Fruit fly (Drosophila melanogaster): ENCODE measurements around the gene GstO1.
A peak's percentile ranks its signal among the peaks of the same experiment; 100 is the strongest.

GstO1 gene

DNA sequence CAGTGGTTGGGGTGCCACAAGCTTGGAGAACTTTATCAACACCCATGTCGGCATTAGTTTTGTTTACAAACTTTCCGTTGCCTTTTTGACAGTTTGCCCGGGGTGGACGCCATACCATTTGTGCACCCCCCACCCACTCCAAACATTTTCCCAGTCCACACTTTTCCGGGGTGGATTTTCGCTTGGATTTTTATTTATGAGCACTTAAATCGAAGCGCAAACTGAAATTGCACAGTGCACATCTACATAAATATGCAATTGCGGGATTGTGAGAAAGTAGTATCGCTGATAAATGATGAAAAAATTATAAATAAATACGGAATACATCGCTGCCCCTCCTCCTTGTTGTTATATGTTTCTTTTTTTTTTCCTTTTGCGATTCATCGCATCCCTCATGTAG is 15.8 kb upstream of the GstO1 start:
- TF ChIP-seq nerfin-1 (tag; optimal IDR thresholded peaks at IDR 0.05) = peak; percentile 51
- TF ChIP-seq pros (GFP tag; optimal IDR thresholded peaks at IDR 0.05) = peak; percentile 51
- TF ChIP-seq Lpt (GFP tag; optimal IDR thresholded peaks at IDR 0.05) = no peak

DNA sequence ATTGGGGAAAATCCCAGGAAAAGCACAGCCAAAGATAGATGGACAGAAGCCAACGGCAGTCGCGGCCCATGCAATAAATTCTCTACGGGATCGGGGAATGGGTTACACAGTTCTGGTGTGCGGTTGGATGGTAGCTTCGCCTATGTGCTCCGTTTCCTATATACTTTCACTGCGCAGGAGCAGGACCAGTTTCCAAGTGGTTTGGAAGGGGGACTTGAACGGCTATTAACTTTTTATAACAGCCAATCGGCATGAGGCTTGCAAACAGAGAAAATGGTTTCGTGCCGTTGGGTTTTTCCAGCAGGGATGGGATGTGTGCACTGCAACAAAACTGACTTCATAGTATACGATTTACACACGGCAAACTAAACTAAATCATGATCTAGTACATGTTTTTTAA is 13.7 kb upstream of the GstO1 start:
- no peak for TF ChIP-seq CG14014 (GFP tag; IDR thresholded peaks at IDR 0.05)
- no peak for TF ChIP-seq CG8388 (GFP tag; optimal IDR thresholded peaks at IDR 0.05)
- TF ChIP-seq CG8765 (GFP tag; IDR thresholded peaks at IDR 0.05) = no peak
- 0 out of 2 replicates have a peak, but pooled peaks have one; percentile 9 for TF ChIP-seq bbx (GFP tag; IDR thresholded peaks at IDR 0.05; ENCODE audit: partially characterized antibody)
- TF ChIP-seq ewg (GFP tag; optimal IDR thresholded peaks at IDR 0.05) = peak; percentile 64
- peak; percentile 88 for TF ChIP-seq Nf-YB (GFP tag; optimal IDR thresholded peaks at IDR 0.05)
- TF ChIP-seq croc (GFP tag; conservative IDR thresholded peaks at IDR 0.05) = no peak
- no peak for TF ChIP-seq dm (GFP tag; optimal IDR thresholded peaks at IDR 0.05)
- TF ChIP-seq CrebB (tag; optimal IDR thresholded peaks at IDR 0.05) = no peak
- no peak for TF ChIP-seq gem (tag; optimal IDR thresholded peaks at IDR 0.05)
- TF ChIP-seq salm (tag; optimal IDR thresholded peaks at IDR 0.05) = no peak
- TF ChIP-seq Nf-YC (tag; optimal IDR thresholded peaks at IDR 0.05) = peak; percentile 95

DNA sequence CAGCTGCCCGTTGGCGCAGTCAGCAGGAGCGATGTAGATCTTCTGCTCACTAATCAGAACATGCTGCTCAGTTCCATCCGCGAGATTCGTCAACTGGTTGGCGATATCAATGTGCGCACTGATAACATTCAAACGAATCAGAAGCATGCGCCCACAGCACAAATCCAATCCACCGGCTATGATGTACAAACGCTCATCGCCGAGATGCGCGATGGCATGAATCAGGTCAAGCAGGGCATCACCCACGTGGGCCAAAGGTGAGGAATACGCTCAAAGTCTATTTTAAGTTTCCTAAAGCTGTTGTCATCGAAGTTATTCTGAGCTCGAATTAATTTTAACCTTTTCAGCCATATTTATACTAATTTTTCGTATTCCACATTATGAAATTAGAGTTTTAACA is 11.7 kb upstream of the GstO1 start:
- TF ChIP-seq CHES-1-like (GFP tag; optimal IDR thresholded peaks at IDR 0.05) = no peak
- TF ChIP-seq ken (GFP tag; IDR thresholded peaks at IDR 0.05) = 0 out of 3 replicates have a peak, but pooled peaks have one; percentile 11
- no peak for TF ChIP-seq CG6765 (GFP tag; optimal IDR thresholded peaks at IDR 0.05)
- peak in 1 of 2 experiments; percentile 54 for TF ChIP-seq Hr78 (GFP tag; optimal IDR thresholded peaks at IDR 0.05)
- TF ChIP-seq Jarid2 (GFP tag; optimal IDR thresholded peaks at IDR 0.05) = no peak
- no peak for TF ChIP-seq CG30403 (GFP tag; optimal IDR thresholded peaks at IDR 0.05)
- no peak for TF ChIP-seq kay (GFP tag; optimal IDR thresholded peaks at IDR 0.05)
- TF ChIP-seq oc (tag; optimal IDR thresholded peaks at IDR 0.05) = no peak

DNA sequence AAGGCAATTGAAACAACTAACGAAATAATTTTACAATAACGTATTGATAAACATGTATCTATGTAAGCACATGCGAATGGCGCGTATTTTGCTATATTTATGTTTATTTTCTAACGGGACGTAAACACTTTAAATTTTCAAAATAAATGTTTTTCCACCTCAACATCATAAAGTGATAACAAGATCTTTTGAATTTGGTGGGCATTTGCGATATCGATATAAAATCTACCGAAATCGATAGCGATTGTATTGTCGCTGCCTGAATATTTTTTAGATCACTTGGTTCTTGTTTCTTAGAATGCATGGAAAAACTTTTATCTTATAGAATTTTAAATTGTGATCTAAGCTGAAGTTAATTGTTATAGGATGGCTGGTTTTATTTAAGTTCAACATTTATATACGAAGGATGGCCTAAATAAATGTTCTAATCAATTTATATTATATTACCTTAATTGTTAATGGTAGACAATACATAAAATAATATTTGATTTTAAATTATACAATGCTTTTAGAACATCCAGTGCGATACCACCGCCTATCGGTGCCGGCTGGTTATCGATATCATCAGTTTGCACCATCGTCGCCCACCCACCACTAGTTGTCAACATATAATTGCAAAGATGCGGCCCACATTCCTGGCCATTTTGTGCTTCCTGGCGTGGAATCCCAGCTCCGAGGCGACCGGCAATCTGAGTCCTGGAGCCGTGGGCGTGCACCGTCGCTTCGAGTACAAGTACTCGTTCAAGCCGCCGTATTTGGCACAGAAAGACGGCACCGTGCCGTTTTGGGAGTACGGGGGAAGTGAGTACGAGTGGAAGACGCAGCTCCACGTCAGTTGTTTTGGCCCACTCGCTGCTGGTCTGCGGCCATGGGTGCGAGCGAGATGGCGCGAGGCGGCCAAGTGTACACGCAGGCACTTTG is 10.0 kb upstream of the GstO1 start, which contains the start of gene ergic53:
Gene ergic53 (plus strand): TSS at position 592 of the 921 bp plus-strand sequence.
- TF ChIP-seq CG14965 (GFP tag; optimal IDR thresholded peaks at IDR 0.05; ENCODE audit: borderline replicate concordance) (no peak), CG18764 (GFP tag; optimal IDR thresholded peaks at IDR 0.05) (no peak), Sry-δ (GFP tag; optimal IDR thresholded peaks at IDR 0.05) (peak; percentile 79), CG10321 (GFP tag; IDR thresholded peaks at IDR 0.05) (peak; percentile 28; the same call in 1 of the 2 replicates), knrl (GFP tag; IDR thresholded peaks at IDR 0.05; ENCODE audit: partially characterized antibody) (peak; percentile 66; the same call in 2 of the 3 replicates), Hr78 (GFP tag; optimal IDR thresholded peaks at IDR 0.05) (no peak), disco-r (GFP tag; optimal IDR thresholded peaks at IDR 0.05) (peak; percentile 41), nerfin-1 (tag; optimal IDR thresholded peaks at IDR 0.05) (peak; percentile 53), HLH4C (GFP tag; IDR thresholded peaks at IDR 0.05; ENCODE audit: partially characterized antibody) (peak; percentile 89), bbx (GFP tag; IDR thresholded peaks at IDR 0.05; ENCODE audit: partially characterized antibody) (peak; percentile 76), CG14710 (tag; optimal IDR thresholded peaks at IDR 0.05) (peak; percentile 56), CG12236 (GFP tag; optimal IDR thresholded peaks at IDR 0.05) (no peak), luna (GFP tag; optimal IDR thresholded peaks at IDR 0.05) (no peak), CG4360 (GFP tag; IDR thresholded peaks at IDR 0.05) (no peak), tin (GFP tag; optimal IDR thresholded peaks at IDR 0.05) (no peak), Med (GFP tag) (peak; percentile 71), MBD-R2 (GFP tag; IDR thresholded peaks at IDR 0.05) (peak; percentile 87), CG10274 (GFP tag; optimal IDR thresholded peaks at IDR 0.05) (no peak), CoRest (tag; optimal IDR thresholded peaks at IDR 0.05) (peak; percentile 26), zen (tag; optimal IDR thresholded peaks at IDR 0.05) (no peak), Chrac-16 (GFP tag; optimal IDR thresholded peaks at IDR 0.05) (no peak), salm (tag; optimal IDR thresholded peaks at IDR 0.05) (no peak), ttk (GFP tag; IDR thresholded peaks at IDR 0.05) (no peak), sna (GFP tag; IDR thresholded peaks at IDR 0.05; ENCODE audit: partially characterized antibody) (peak; percentile 71)

All from whole organism, embryonic.